Fruit fly (Drosophila melanogaster): Measurements from ENCODE around the gene ScsbetaA.

dm6 chr3R:8956333-8956732 lies 17.8 kb downstream of the ScsbetaA start:
- no peak for TF ChIP-seq CG12605 (GFP tag; IDR thresholded peaks at IDR 0.05)
- no peak for TF ChIP-seq CG9948 (tag; optimal IDR thresholded peaks at IDR 0.05)
- no peak for TF ChIP-seq CG4496 (GFP tag; IDR thresholded peaks at IDR 0.05)
- no peak for TF ChIP-seq EcR (GFP tag; optimal IDR thresholded peaks at IDR 0.05)
- TF ChIP-seq CG34367 (tag; optimal IDR thresholded peaks at IDR 0.05): no peak
- TF ChIP-seq Ets98B (GFP tag; IDR thresholded peaks at IDR 0.05): no peak
- TF ChIP-seq CG13204 (GFP tag; optimal IDR thresholded peaks at IDR 0.05): no peak
- no peak for TF ChIP-seq CG8301 (tag; optimal IDR thresholded peaks at IDR 0.05)
- TF ChIP-seq rn (GFP tag; IDR thresholded peaks at IDR 0.05): no peak
- TF ChIP-seq CG15710 (tag; optimal IDR thresholded peaks at IDR 0.05): no peak
